Fruit fly (Drosophila melanogaster) whole organism, embryonic: ENCODE data around the gene CG33111.

ENCODE experiments used
- ATbp ChIP-seq: fragments of 200-800 bp; sonication (Bioruptor generic); optimal IDR thresholded peaks from 2 replicates; lab custom pipeline; 2017; ENCODE audit warnings: missing biosample characterization, mild to moderate bottlenecking, missing genetic modification characterization, missing genetic modification reagents
- Bteb2 ChIP-seq: fragments of 200-800 bp; sonication (Bioruptor generic); optimal IDR thresholded peaks from 2 replicates; lab custom pipeline; 2016; ENCODE audit warnings: missing biosample characterization, missing genetic modification characterization
- CG10543 ChIP-seq: fragments of 200-800 bp; sonication (Bioruptor generic); optimal IDR thresholded peaks from 3 replicates; lab custom pipeline; 2017; ENCODE audit warnings: missing biosample characterization, mild to moderate bottlenecking, missing genetic modification characterization, moderate library complexity
- CG10654 ChIP-seq: fragments of 200-800 bp; sonication (Bioruptor generic); optimal IDR thresholded peaks from 2 replicates; lab custom pipeline; 2016; ENCODE audit warnings: missing biosample characterization, missing genetic modification characterization
- CG10979 ChIP-seq: fragments of 200-800 bp; sonication (Bioruptor generic); optimal IDR thresholded peaks from 2 replicates; lab custom pipeline; 2018; ENCODE audit warnings: missing biosample characterization, mild to moderate bottlenecking, missing genetic modification characterization, moderate library complexity
- CG14965 ChIP-seq: fragments of 200-800 bp; sonication (Bioruptor generic); optimal IDR thresholded peaks from 2 replicates; lab custom pipeline; 2016; ENCODE audit warnings: missing biosample characterization, missing genetic modification characterization, borderline replicate concordance
- CG15073 ChIP-seq: fragments of 200-800 bp; sonication (Bioruptor generic); optimal IDR thresholded peaks from 2 replicates; lab custom pipeline; 2016; ENCODE audit warnings: missing biosample characterization, missing genetic modification characterization
- CG15479 ChIP-seq: fragments of 200-800 bp; sonication (Bioruptor generic); optimal IDR thresholded peaks from 3 replicates; lab custom pipeline; 2019; ENCODE audit warnings: missing biosample characterization, mild to moderate bottlenecking, missing genetic modification characterization, moderate library complexity
- CG18262 ChIP-seq: fragments of 200-800 bp; optimal IDR thresholded peaks from 3 replicates; lab custom pipeline; 2019; ENCODE audit warnings: missing biosample characterization, mild to moderate bottlenecking, missing genetic modification characterization, moderate library complexity
- CG30020 ChIP-seq: fragments of 200-800 bp; optimal IDR thresholded peaks from 2 replicates; lab custom pipeline; 2019; ENCODE audit warnings: missing biosample characterization, mild to moderate bottlenecking, missing genetic modification characterization, moderate library complexity
- CG32532 ChIP-seq: fragments of 200-800 bp; sonication (Bioruptor generic); IDR thresholded peaks from 2 replicates; pipeline ENCODE4 v1.3.6; 2022; ENCODE audit warnings: missing biosample characterization, missing genetic modification characterization
- CG34376 ChIP-seq: fragments of 200-800 bp; sonication (Bioruptor generic); optimal IDR thresholded peaks from 2 replicates; lab custom pipeline; 2018; ENCODE audit warnings: missing biosample characterization, mild to moderate bottlenecking, missing genetic modification characterization
- CG6854 ChIP-seq: fragments of 200-800 bp; sonication (Bioruptor generic); optimal IDR thresholded peaks from 3 replicates; lab custom pipeline; 2017; ENCODE audit warnings: missing biosample characterization, mild to moderate bottlenecking, missing genetic modification characterization
- CG7745 ChIP-seq: fragments of 200-800 bp; sonication (Bioruptor generic); optimal IDR thresholded peaks from 2 replicates; lab custom pipeline; 2018; ENCODE audit warnings: missing biosample characterization, mild to moderate bottlenecking, missing genetic modification characterization, moderate library complexity
- CG7987 ChIP-seq: fragments of 200-800 bp; sonication (Bioruptor generic); optimal IDR thresholded peaks from 2 replicates; lab custom pipeline; 2018; ENCODE audit warnings: missing biosample characterization, mild to moderate bottlenecking, missing genetic modification characterization, moderate library complexity
- CG9437 ChIP-seq: fragments of 200-800 bp; sonication (Bioruptor generic); optimal IDR thresholded peaks from 2 replicates; lab custom pipeline; 2018; ENCODE audit warnings: missing biosample characterization, mild to moderate bottlenecking, missing genetic modification characterization
- CG9797 ChIP-seq: fragments of 200-800 bp; sonication (Bioruptor generic); optimal IDR thresholded peaks from 3 replicates; lab custom pipeline; 2018; ENCODE audit warnings: missing biosample characterization, mild to moderate bottlenecking, missing genetic modification characterization
- CG9876 ChIP-seq: fragments of 200-800 bp; sonication (Bioruptor generic); optimal IDR thresholded peaks from 2 replicates; lab custom pipeline; 2016; ENCODE audit warnings: missing biosample characterization, missing genetic modification characterization
- Dad ChIP-seq: fragments of 200-800 bp; sonication (Bioruptor generic); optimal IDR thresholded peaks from 3 replicates; lab custom pipeline; 2016; ENCODE audit warnings: missing biosample characterization, missing genetic modification characterization
- Drgx ChIP-seq: fragments of 200-800 bp; sonication (Bioruptor generic); IDR thresholded peaks from 2 replicates; pipeline ENCODE4 v1.3.6; 2022; ENCODE audit warnings: missing biosample characterization, missing genetic modification characterization
- ERR ChIP-seq: fragments of 200-800 bp; sonication (Bioruptor generic); optimal IDR thresholded peaks from 2 replicates; lab custom pipeline; 2016; ENCODE audit warnings: missing biosample characterization, missing genetic modification characterization
- HHEX ChIP-seq: fragments of 200-800 bp; sonication (Bioruptor generic); optimal IDR thresholded peaks from 3 replicates; lab custom pipeline; 2017; ENCODE audit warnings: missing biosample characterization, mild to moderate bottlenecking, missing genetic modification characterization, missing genetic modification reagents
- HLH54F ChIP-seq: fragments of 200-800 bp; sonication (Bioruptor generic); optimal IDR thresholded peaks from 3 replicates; lab custom pipeline; 2016; ENCODE audit warnings: missing biosample characterization, missing genetic modification characterization
- Hr78 ChIP-seq, 2 experiments: fragments of 200-800 bp in 1 of 2; fragments of >200 bp in 1 of 2; sonication (Bioruptor generic) in 1 of 2; optimal IDR thresholded peaks; 2 replicates each; lab custom pipeline; 2017 to 2019; ENCODE audit warnings: missing biosample characterization in 2 of 2, missing genetic modification characterization in 2 of 2, mild to moderate bottlenecking in 1 of 2, moderate library complexity in 1 of 2
- Mad ChIP-seq: fragments of 200-800 bp; sonication (Bioruptor generic); optimal IDR thresholded peaks from 2 replicates; lab custom pipeline; 2016; ENCODE audit warnings: missing biosample characterization, missing genetic modification characterization
- Taf1 ChIP-seq: fragments of 200-800 bp; sonication (Bioruptor generic); IDR thresholded peaks from 2 replicates; pipeline ENCODE4 v1.3.6; 2022; ENCODE audit warnings: missing biosample characterization, missing genetic modification characterization
- Tbp ChIP-seq: fragments of >200 bp; optimal IDR thresholded peaks from 2 replicates; lab custom pipeline; 2018; ENCODE audit warnings: missing biosample characterization, missing genetic modification characterization
- bsh ChIP-seq, 2 experiments: fragments of 200-800 bp; sonication (Bioruptor generic); optimal IDR thresholded peaks; 2 replicates each; lab custom pipeline; 2017 to 2018; ENCODE audit warnings: mild to moderate bottlenecking in 2 of 2, missing biosample characterization in 2 of 2, missing genetic modification characterization in 2 of 2, moderate library complexity in 1 of 2
- chinmo ChIP-seq: fragments of 200-800 bp; sonication (Bioruptor generic); IDR thresholded peaks from 4 replicates; pipeline ENCODE4 v1.3.6; 2022; ENCODE audit warnings: missing biosample characterization, missing genetic modification characterization; ENCODE audit not compliant: partially characterized antibody
- eve ChIP-seq, 2 experiments: fragments of >200 bp; optimal IDR thresholded peaks; 2 replicates each; lab custom pipeline; 2017; ENCODE audit warnings: missing biosample characterization in 2 of 2, missing genetic modification characterization in 2 of 2
- exex ChIP-seq: fragments of 200-800 bp; sonication (Bioruptor generic); optimal IDR thresholded peaks from 4 replicates; lab custom pipeline; 2018; ENCODE audit warnings: missing biosample characterization, mild to moderate bottlenecking, missing genetic modification characterization, moderate library complexity
- fd102C ChIP-seq: fragments of 200-800 bp; sonication (Bioruptor generic); optimal IDR thresholded peaks from 2 replicates; lab custom pipeline; 2018; ENCODE audit warnings: missing biosample characterization, mild to moderate bottlenecking, missing genetic modification characterization, moderate library complexity
- fd64A ChIP-seq: fragments of 200-800 bp; sonication (Bioruptor generic); optimal IDR thresholded peaks from 3 replicates; lab custom pipeline; 2018; ENCODE audit warnings: missing biosample characterization, mild to moderate bottlenecking, missing genetic modification characterization
- ftz-f1 ChIP-seq: fragments of 200-800 bp; sonication (Bioruptor generic); optimal IDR thresholded peaks from 2 replicates; lab custom pipeline; 2016; ENCODE audit warnings: missing biosample characterization, missing genetic modification characterization
- gcm2 ChIP-seq: fragments of 200-800 bp; sonication (Bioruptor generic); optimal IDR thresholded peaks from 2 replicates; lab custom pipeline; 2016; ENCODE audit warnings: missing biosample characterization, missing genetic modification characterization
- gem ChIP-seq: fragments of 200-800 bp; sonication (Bioruptor generic); optimal IDR thresholded peaks from 2 replicates; lab custom pipeline; 2019; ENCODE audit warnings: missing biosample characterization, mild to moderate bottlenecking, missing genetic modification characterization, moderate library complexity
- grn ChIP-seq: fragments of 200-800 bp; sonication (Bioruptor generic); optimal IDR thresholded peaks from 3 replicates; lab custom pipeline; 2017; ENCODE audit warnings: missing biosample characterization, missing genetic modification characterization
- gt ChIP-seq: fragments of 200-800 bp; sonication (Bioruptor generic); IDR thresholded peaks from 2 replicates; pipeline ENCODE4 v1.3.6; 2022; ENCODE audit warnings: missing biosample characterization, missing genetic modification characterization
- mam ChIP-seq: fragments of 200-800 bp; sonication (Bioruptor generic); optimal IDR thresholded peaks from 3 replicates; lab custom pipeline; 2016; ENCODE audit warnings: missing biosample characterization, missing genetic modification characterization
- mirr ChIP-seq: fragments of 200-800 bp; sonication (Bioruptor generic); optimal IDR thresholded peaks from 3 replicates; lab custom pipeline; 2018; ENCODE audit warnings: missing biosample characterization, mild to moderate bottlenecking, missing genetic modification characterization
- nom ChIP-seq: fragments of 200-800 bp; sonication (Bioruptor generic); optimal IDR thresholded peaks from 2 replicates; lab custom pipeline; 2017; ENCODE audit warnings: missing biosample characterization, missing genetic modification characterization, mild to moderate bottlenecking, moderate library complexity, missing genetic modification reagents
- otp ChIP-seq: fragments of 200-800 bp; sonication (Bioruptor generic); IDR thresholded peaks from 3 replicates; pipeline ENCODE4, ENCODE4 v1.3.6; 2022; ENCODE audit warnings: missing biosample characterization, missing genetic modification characterization
- p53 ChIP-seq: fragments of 200-800 bp; sonication (Bioruptor generic); optimal IDR thresholded peaks from 2 replicates; lab custom pipeline; 2016; ENCODE audit warnings: missing biosample characterization, missing genetic modification characterization
- sd ChIP-seq: fragments of 200-800 bp; sonication (Bioruptor generic); optimal IDR thresholded peaks from 3 replicates; lab custom pipeline; 2018; ENCODE audit warnings: missing biosample characterization, mild to moderate bottlenecking, missing genetic modification characterization, moderate library complexity
- so ChIP-seq: fragments of 200-800 bp; sonication (Bioruptor generic); IDR thresholded peaks from 3 replicates; pipeline ENCODE4 v1.3.6; 2022; ENCODE audit warnings: missing biosample characterization, missing genetic modification characterization
- sug ChIP-seq: fragments of 200-800 bp; optimal IDR thresholded peaks from 2 replicates; lab custom pipeline; 2019; ENCODE audit warnings: missing biosample characterization, mild to moderate bottlenecking, missing genetic modification characterization, moderate library complexity
- toy ChIP-seq: fragments of 200-800 bp; sonication (Bioruptor generic); IDR thresholded peaks from 2 replicates; pipeline ENCODE4 v1.3.6; 2022; ENCODE audit warnings: missing biosample characterization, missing genetic modification characterization
- ttk ChIP-seq: fragments of 200-800 bp; sonication (Bioruptor generic); IDR thresholded peaks from 2 replicates; pipeline ENCODE4 v2.1.2; 2022; ENCODE audit warnings: missing biosample characterization, missing genetic modification characterization
- unpg ChIP-seq: fragments of 200-800 bp; sonication (Bioruptor generic); optimal IDR thresholded peaks from 3 replicates; lab custom pipeline; 2018; ENCODE audit warnings: missing biosample characterization, mild to moderate bottlenecking, missing genetic modification characterization, moderate library complexity

CG33111 gene

dm6 chr3R:23767417-23767853 is 51.6 kb downstream of the CG33111 start, which contains the start of the genes CG10214 and CG10375 (continued):
- peak; percentile 25 for TF ChIP-seq ftz-f1 (GFP tag; lab: Kevin White, UChicago)
- peak; percentile 66 for TF ChIP-seq HHEX
- TF ChIP-seq CG32532 (GFP tag; lab: Robert Waterston, UW), result peak; percentile 59; the same call in 1 of the 2 replicates
- no peak for TF ChIP-seq Tbp (GFP tag; lab: Kevin White, UChicago)
- TF ChIP-seq CG10979 (tag; lab: Kevin White, UChicago), result peak; percentile 64
- TF ChIP-seq CG9797 (GFP tag; lab: Kevin White, UChicago), result peak; percentile 98
- TF ChIP-seq CG15479 (GFP tag; lab: Kevin White, UChicago), result peak; percentile 8
- no peak for TF ChIP-seq toy
- peak; percentile 76 for TF ChIP-seq unpg (GFP tag; lab: Kevin White, UChicago)
- TF ChIP-seq fd102C (GFP tag; lab: Kevin White, UChicago), result peak; percentile 15
- TF ChIP-seq Bteb2, result peak; percentile 76
- peak; percentile 73 for TF ChIP-seq CG10654 (GFP tag; lab: Kevin White, UChicago)
- peak; percentile 52 for TF ChIP-seq ttk (GFP tag; lab: Robert Waterston, UW)
- peak; percentile 64 for TF ChIP-seq CG18262 (tag; lab: Kevin White, UChicago)
- TF ChIP-seq fd64A, result no peak
- peak; percentile 87 for TF ChIP-seq mam (GFP tag; lab: Kevin White, UChicago)
- no peak for TF ChIP-seq ATbp
- peak; percentile 65 for TF ChIP-seq Mad (GFP tag; lab: Kevin White, UChicago)
- peak; percentile 24 for TF ChIP-seq gcm2
- peak; percentile 28 for TF ChIP-seq CG6854 (GFP tag; lab: Kevin White, UChicago)
- 0 out of 3 replicates have a peak, but pooled peaks have one; percentile 65 for TF ChIP-seq otp
- TF ChIP-seq CG9437 (GFP tag; lab: Kevin White, UChicago), result peak; percentile 69
- peak; percentile 47 for TF ChIP-seq Taf1 (GFP tag; lab: Robert Waterston, UW)
- TF ChIP-seq CG15073 (GFP tag; lab: Kevin White, UChicago), result peak; percentile 29
- peak; percentile 80 for TF ChIP-seq HLH54F (GFP tag; lab: Kevin White, UChicago)
- peak; percentile 75 for TF ChIP-seq CG30020 (tag; lab: Kevin White, UChicago)
- TF ChIP-seq Dad (GFP tag; lab: Kevin White, UChicago), result peak; percentile 77
- TF ChIP-seq CG9876 (GFP tag; lab: Kevin White, UChicago), result peak; percentile 74
- TF ChIP-seq nom, result peak; percentile 44
- TF ChIP-seq CG7745 (tag; lab: Kevin White, UChicago), result no peak
- TF ChIP-seq eve (GFP tag; optimal IDR thresholded peaks at IDR 0.05; lab: Kevin White, UChicago), result no peak
- peak; percentile 48 for TF ChIP-seq p53 (GFP tag; lab: Kevin White, UChicago)
- TF ChIP-seq, all 482 proteins: peak for 334

- TF ChIP-seq grn (GFP tag; lab: Kevin White, UChicago), result peak; percentile 29
- peak; percentile 84 for TF ChIP-seq nom
- TF ChIP-seq CG34376, result peak; percentile 83
- no peak for TF ChIP-seq gt (GFP tag; lab: Robert Waterston, UW)
- peak; percentile 43 for TF ChIP-seq sd (tag; lab: Kevin White, UChicago)
- peak; percentile 3 for TF ChIP-seq exex (tag; lab: Kevin White, UChicago)
- peak; percentile 45; the same call in 1 of the 2 replicates for TF ChIP-seq Drgx (GFP tag; lab: Robert Waterston, UW)
- peak in 1 of 2 experiments; percentile 53 for TF ChIP-seq Hr78 (GFP tag; optimal IDR thresholded peaks at IDR 0.05; lab: Kevin White, UChicago)
- TF ChIP-seq ERR (GFP tag; lab: Kevin White, UChicago), result no peak
- TF ChIP-seq sug (tag; lab: Kevin White, UChicago), result peak; percentile 61
- TF ChIP-seq CG14965 (GFP tag; lab: Kevin White, UChicago), result no peak
- no peak for TF ChIP-seq so (GFP tag; lab: Robert Waterston, UW)
- TF ChIP-seq bsh (GFP tag; optimal IDR thresholded peaks at IDR 0.05; lab: Kevin White, UChicago), result peak in 1 of 2 experiments; percentile 52
- TF ChIP-seq gem (tag; lab: Kevin White, UChicago), result peak; percentile 7
- TF ChIP-seq CG10543 (GFP tag; lab: Kevin White, UChicago), result peak; percentile 79
- TF ChIP-seq chinmo (GFP tag; lab: Robert Waterston, UW), result peak; percentile 64; the same call in 1 of the 4 replicates
- TF ChIP-seq mirr (GFP tag; lab: Kevin White, UChicago), result peak; percentile 28
- peak; percentile 50 for TF ChIP-seq CG7987
These were observed 55.3 kb downstream of the CG33111 start, which contains the start of gene Lsd-1 for dm6 chr3R:23763622-23764273. Gene Lsd-1 (plus strand): TSS chr3R:23763857.
